3 fruit fly cellular contexts compared by ENCODE assay signal in genomic region chr3R:15205223-15205622, dm6.
TF ChIP-seq lines count a peak whose summit lies in the region.

No protein-coding gene starts in this region.

- TF ChIP-seq CTCF in whole organism, embryonic (GFP tag; optimal IDR thresholded peaks at IDR 0.05; lab: Kevin White, UChicago): no peak

TF ChIP-seq in whole organism, embryonic, 481 proteins besides CTCF, POLR2A, EP300 and RAD21:
- no peak for TF ChIP-seq CG17829 (tag; optimal IDR thresholded peaks at IDR 0.05; lab: Kevin White, UChicago)
- TF ChIP-seq Dad (GFP tag; optimal IDR thresholded peaks at IDR 0.05; lab: Kevin White, UChicago): no peak
- TF ChIP-seq CG18476 (GFP tag; optimal IDR thresholded peaks at IDR 0.05; lab: Kevin White, UChicago): no peak
- TF ChIP-seq sens (GFP tag; lab: Kevin White, UChicago): peak; percentile 40
- TF ChIP-seq cato (GFP tag; optimal IDR thresholded peaks at IDR 0.05; lab: Kevin White, UChicago; ENCODE audit: borderline replicate concordance): no peak
- TF ChIP-seq CG42726 (GFP tag; IDR thresholded peaks at IDR 0.05; lab: Robert Waterston, UW; ENCODE audit: partially characterized antibody): no peak
- TF ChIP-seq sqz (GFP tag; optimal IDR thresholded peaks at IDR 0.05; lab: Kevin White, UChicago): peak; percentile 61
- TF ChIP-seq CG6689 (GFP tag; IDR thresholded peaks at IDR 0.05; lab: Robert Waterston, UW): no peak
- TF ChIP-seq CG7963 (GFP tag; IDR thresholded peaks at IDR 0.05; lab: Robert Waterston, UW; ENCODE audit: partially characterized antibody): 0 out of 3 replicates have a peak, but pooled peaks have one; percentile 19
- no peak for TF ChIP-seq CG6791 (GFP tag; IDR thresholded peaks at IDR 0.05; lab: Robert Waterston, UW; ENCODE audit: partially characterized antibody)
- no peak for TF ChIP-seq tgo (GFP tag; IDR thresholded peaks at IDR 0.05; lab: Robert Waterston, UW)
- TF ChIP-seq Pdp1 (GFP tag; optimal IDR thresholded peaks at IDR 0.05; lab: Kevin White, UChicago): peak in 1 of 2 experiments; percentile 48
- no peak for TF ChIP-seq BtbVII (GFP tag; optimal IDR thresholded peaks at IDR 0.05; lab: Kevin White, UChicago)
- TF ChIP-seq chinmo (GFP tag; IDR thresholded peaks at IDR 0.05; lab: Robert Waterston, UW; ENCODE audit: partially characterized antibody): 0 out of 4 replicates have a peak, but pooled peaks have one; percentile 35
- no peak for TF ChIP-seq CG1529 (GFP tag; optimal IDR thresholded peaks at IDR 0.05; lab: Kevin White, UChicago)
- TF ChIP-seq CG13894 (tag; optimal IDR thresholded peaks at IDR 0.05; lab: Kevin White, UChicago): peak; percentile 20
- 0 out of 3 replicates have a peak, but pooled peaks have one; percentile 35 for TF ChIP-seq CG2199 (GFP tag; IDR thresholded peaks at IDR 0.05; lab: Robert Waterston, UW)
- TF ChIP-seq HmgZ (tag; optimal IDR thresholded peaks at IDR 0.05; lab: Kevin White, UChicago): no peak
- TF ChIP-seq Spps (tag; optimal IDR thresholded peaks at IDR 0.05; lab: Kevin White, UChicago): no peak
- no peak for TF ChIP-seq CoRest (tag; optimal IDR thresholded peaks at IDR 0.05; lab: Kevin White, UChicago)
- no peak for TF ChIP-seq CG4404 (GFP tag; IDR thresholded peaks at IDR 0.05; lab: Robert Waterston, UW)
- no peak for TF ChIP-seq Atf-2 (GFP tag; optimal IDR thresholded peaks at IDR 0.05; lab: Kevin White, UChicago)
- TF ChIP-seq Awh (GFP tag; IDR thresholded peaks at IDR 0.05; lab: Robert Waterston, UW): no peak
- no peak for TF ChIP-seq Optix (GFP tag; IDR thresholded peaks at IDR 0.05; lab: Robert Waterston, UW)
- TF ChIP-seq Abd-B (GFP tag; optimal IDR thresholded peaks at IDR 0.05; lab: Kevin White, UChicago): no peak
- peak; percentile 61; the same call in 1 of the 2 replicates for TF ChIP-seq vvl (GFP tag; IDR thresholded peaks at IDR 0.05; lab: Robert Waterston, UW)
- TF ChIP-seq CG11398 (GFP tag; optimal IDR thresholded peaks at IDR 0.05; lab: Kevin White, UChicago): no peak
TF ChIP-seq in whole organism, embryonic: peak in this region for 8.

TF ChIP-seq in whole organism, prepupa, 60 proteins besides CTCF, POLR2A, EP300 and RAD21:
- TF ChIP-seq achi (GFP tag; optimal IDR thresholded peaks at IDR 0.05; lab: Kevin White, UChicago) (no peak), CG1621 (tag; optimal IDR thresholded peaks at IDR 0.05; lab: Kevin White, UChicago) (no peak), dsx (GFP tag; optimal IDR thresholded peaks at IDR 0.05; lab: Kevin White, UChicago; ENCODE audit: poor library complexity, severe bottlenecking) (no peak), vri (GFP tag; optimal IDR thresholded peaks at IDR 0.05; lab: Kevin White, UChicago) (peak; percentile 32), fkh (GFP tag; optimal IDR thresholded peaks at IDR 0.05; lab: Kevin White, UChicago) (no peak), eg (GFP tag; IDR thresholded peaks at IDR 0.05; lab: Robert Waterston, UW) (0 out of 3 replicates have a peak, but pooled peaks have one; percentile 44), CG6854 (GFP tag; optimal IDR thresholded peaks at IDR 0.05; lab: Kevin White, UChicago) (peak; percentile 42), CG32006 (GFP tag; optimal IDR thresholded peaks at IDR 0.05; lab: Kevin White, UChicago) (no peak), svp (GFP tag; lab: Kevin White, UChicago) (no peak), CG11294 (GFP tag; IDR thresholded peaks at IDR 0.05; lab: Robert Waterston, UW) (no peak), Lpt (GFP tag; optimal IDR thresholded peaks at IDR 0.05; lab: Kevin White, UChicago) (no peak), Blimp-1 (GFP tag; optimal IDR thresholded peaks at IDR 0.05; lab: Kevin White, UChicago) (peak; percentile 77), CG6792 (GFP tag; optimal IDR thresholded peaks at IDR 0.05; lab: Kevin White, UChicago) (no peak), Hr38 (GFP tag; optimal IDR thresholded peaks at IDR 0.05; lab: Kevin White, UChicago) (no peak), acj6 (GFP tag; optimal IDR thresholded peaks at IDR 0.05; lab: Kevin White, UChicago) (no peak), pdm3 (GFP tag; optimal IDR thresholded peaks at IDR 0.05; lab: Kevin White, UChicago) (no peak), CG3032 (tag; optimal IDR thresholded peaks at IDR 0.05; lab: Kevin White, UChicago) (no peak), Sox15 (GFP tag; optimal IDR thresholded peaks at IDR 0.05; lab: Kevin White, UChicago) (no peak), fd59A (GFP tag; optimal IDR thresholded peaks at IDR 0.05; lab: Kevin White, UChicago) (no peak), CG31627 (GFP tag; optimal IDR thresholded peaks at IDR 0.05; lab: Kevin White, UChicago) (no peak), dac (GFP tag; optimal IDR thresholded peaks at IDR 0.05; lab: Kevin White, UChicago) (no peak), ss (GFP tag; optimal IDR thresholded peaks at IDR 0.05; lab: Kevin White, UChicago) (peak in 1 of 2 experiments; percentile 65), CG34406 (GFP tag; optimal IDR thresholded peaks at IDR 0.05; lab: Kevin White, UChicago) (no peak), CG9139 (GFP tag; optimal IDR thresholded peaks at IDR 0.05; lab: Kevin White, UChicago) (no peak), esn (GFP tag; optimal IDR thresholded peaks at IDR 0.05; lab: Kevin White, UChicago) (no peak), spab (GFP tag; optimal IDR thresholded peaks at IDR 0.05; lab: Kevin White, UChicago) (no peak), Sox102F (GFP tag; optimal IDR thresholded peaks at IDR 0.05; lab: Kevin White, UChicago) (no peak), CG11762 (GFP tag; optimal IDR thresholded peaks at IDR 0.05; lab: Kevin White, UChicago; ENCODE audit: insufficient read depth) (no peak), CG6163 (GFP tag; IDR thresholded peaks at IDR 0.05; lab: Robert Waterston, UW) (no peak), topi (GFP tag; optimal IDR thresholded peaks at IDR 0.05; lab: Kevin White, UChicago) (no peak), Ets96B (tag; optimal IDR thresholded peaks at IDR 0.05; lab: Kevin White, UChicago) (no peak), CG15336 (GFP tag; IDR thresholded peaks at IDR 0.05; lab: Robert Waterston, UW) (no peak; the same call in 1 of the 2 replicates), Eip78C (GFP tag; lab: Kevin White, UChicago) (no peak), CG8119 (GFP tag; IDR thresholded peaks at IDR 0.05; lab: Robert Waterston, UW) (no peak)

TF ChIP-seq in whole organism, pupa, 21 proteins besides CTCF, POLR2A, EP300 and RAD21:
- TF ChIP-seq CG8159 (tag; optimal IDR thresholded peaks at IDR 0.05; lab: Kevin White, UChicago) (no peak), CG4496 (GFP tag; IDR thresholded peaks at IDR 0.05; lab: Robert Waterston, UW) (peak; percentile 28; the same call in 1 of the 3 replicates), Pif1A (GFP tag; optimal IDR thresholded peaks at IDR 0.05; lab: Kevin White, UChicago) (no peak), D1 (tag; optimal IDR thresholded peaks at IDR 0.05; lab: Kevin White, UChicago) (no peak)

Comparison
In these comparisons a context has a peak if more than half of its experiments do, and no peak if none do; other contexts are left out.
1. Of the 7 proteins assayed by ChIP-seq in both whole organism, embryonic and whole organism, prepupa: peak only in whole organism, embryonic: none; only in whole organism, prepupa: Blimp-1 and CG6854; in both: none; in neither: 5.